Fruit fly (Drosophila melanogaster) whole organism, adult: Measurements from ENCODE around the gene E5.
A peak's percentile ranks its signal among the peaks of the same experiment; 100 is the strongest.

Experiments used
- CG11617 ChIP-seq: fragments of 200-800 bp; sonication (Bioruptor generic); optimal IDR thresholded peaks from 2 replicates; lab custom pipeline; 2017; ENCODE audit warnings: mild to moderate bottlenecking, missing biosample characterization, missing genetic modification reagents, missing genetic modification characterization
- CG12768 ChIP-seq: fragments of 200-800 bp; sonication (Bioruptor generic); optimal IDR thresholded peaks from 2 replicates; lab custom pipeline; 2017; ENCODE audit warnings: missing biosample characterization, missing genetic modification characterization, mild to moderate bottlenecking, moderate library complexity, missing genetic modification reagents
- CG14711 ChIP-seq: fragments of 200-800 bp; sonication (Bioruptor generic); optimal IDR thresholded peaks from 2 replicates; lab custom pipeline; 2018; ENCODE audit warnings: missing biosample characterization, mild to moderate bottlenecking, missing genetic modification characterization, moderate library complexity
- CG1620 ChIP-seq: fragments of 200-800 bp; sonication (Bioruptor generic); optimal IDR thresholded peaks from 2 replicates; lab custom pipeline; 2016; ENCODE audit warnings: missing biosample characterization, missing genetic modification characterization
- CG33017 ChIP-seq: fragments of 200-800 bp; sonication (Bioruptor generic); optimal IDR thresholded peaks from 2 replicates; lab custom pipeline; 2018; ENCODE audit warnings: missing biosample characterization, mild to moderate bottlenecking, missing genetic modification characterization, moderate library complexity
- CG5204 ChIP-seq: fragments of 200-800 bp; sonication (Bioruptor generic); optimal IDR thresholded peaks from 2 replicates; lab custom pipeline; 2016; ENCODE audit warnings: missing biosample characterization, missing genetic modification characterization
- CG7045 ChIP-seq: fragments of 200-800 bp; sonication (Bioruptor generic); optimal IDR thresholded peaks from 2 replicates; lab custom pipeline; 2017; ENCODE audit warnings: missing biosample characterization, mild to moderate bottlenecking, missing genetic modification characterization
- CG7101 ChIP-seq: fragments of 200-800 bp; sonication (Bioruptor generic); optimal IDR thresholded peaks from 2 replicates; lab custom pipeline; 2018; ENCODE audit warnings: missing biosample characterization, mild to moderate bottlenecking, missing genetic modification characterization, moderate library complexity
- Clk ChIP-seq: fragments of 200-800 bp; sonication (Bioruptor generic); optimal IDR thresholded peaks from 2 replicates; lab custom pipeline; 2017; ENCODE audit warnings: missing biosample characterization, missing genetic modification characterization
- Crg-1 ChIP-seq: fragments of 200-800 bp; sonication (Bioruptor generic); optimal IDR thresholded peaks from 2 replicates; lab custom pipeline; 2016; ENCODE audit warnings: missing biosample characterization, missing genetic modification characterization
- Hr96 ChIP-seq: fragments of 200-800 bp; sonication (Bioruptor generic); optimal IDR thresholded peaks from 2 replicates; lab custom pipeline; 2016; ENCODE audit warnings: missing biosample characterization, missing genetic modification characterization
- Mnt ChIP-seq: fragments of 200-800 bp; sonication (Bioruptor generic); optimal IDR thresholded peaks from 2 replicates; lab custom pipeline; 2016; ENCODE audit warnings: missing biosample characterization, mild to moderate bottlenecking, missing genetic modification characterization
- bab1 ChIP-seq: fragments of 200-800 bp; sonication (Bioruptor generic); optimal IDR thresholded peaks from 3 replicates; lab custom pipeline; 2019; ENCODE audit warnings: missing biosample characterization, mild to moderate bottlenecking, missing genetic modification characterization, moderate library complexity
- cic ChIP-seq: fragments of 200-800 bp; sonication (Bioruptor generic); optimal IDR thresholded peaks from 2 replicates; lab custom pipeline; 2017; ENCODE audit warnings: missing biosample characterization, mild to moderate bottlenecking, missing genetic modification characterization, moderate library complexity
- cnc ChIP-seq, 2 experiments: fragments of >200 bp; optimal IDR thresholded peaks; 2 replicates each; lab custom pipeline; 2017
- kay ChIP-seq: fragments of 200-800 bp; sonication (Bioruptor generic); peaks from one replicate; lab custom pipeline; 2016; ENCODE audit warnings: missing biosample characterization, missing genetic modification characterization, borderline replicate concordance
- ovo ChIP-seq: fragments of 200-800 bp; sonication (Bioruptor generic); optimal IDR thresholded peaks from 2 replicates; lab custom pipeline; 2016; ENCODE audit warnings: missing biosample characterization, missing genetic modification characterization
- pad ChIP-seq: fragments of 200-800 bp; sonication (Bioruptor generic); optimal IDR thresholded peaks from 3 replicates; lab custom pipeline; 2017; ENCODE audit warnings: missing biosample characterization, missing genetic modification characterization, mild to moderate bottlenecking, moderate library complexity, missing genetic modification reagents
- tj ChIP-seq: fragments of 200-800 bp; sonication (Bioruptor generic); optimal IDR thresholded peaks from 3 replicates; lab custom pipeline; 2017; ENCODE audit warnings: missing biosample characterization, mild to moderate bottlenecking, missing genetic modification characterization, moderate library complexity
- toe ChIP-seq: fragments of 200-800 bp; sonication (Bioruptor generic); optimal IDR thresholded peaks from 2 replicates; lab custom pipeline; 2016; ENCODE audit warnings: missing biosample characterization, missing genetic modification characterization

Gene E5

DNA sequence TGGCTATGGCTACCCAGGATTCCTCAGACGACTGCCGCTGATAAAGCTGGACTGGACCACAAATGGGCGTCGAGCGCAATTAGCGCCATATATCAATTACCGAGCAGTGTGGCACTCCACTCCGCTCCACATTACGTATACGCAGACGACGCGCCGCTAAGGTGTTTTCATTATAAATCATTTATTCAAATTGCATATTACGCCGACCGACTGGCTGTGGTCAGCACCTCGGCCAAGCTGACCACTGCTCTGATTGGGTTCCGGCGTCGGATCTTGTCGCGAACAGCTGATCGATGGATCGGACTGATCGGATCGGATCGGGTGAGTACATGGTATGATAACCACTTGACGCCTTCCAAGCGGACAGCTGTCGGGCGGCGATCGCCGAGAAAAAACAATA is 41.8 kb downstream of the E5 start:
- TF ChIP-seq kay (GFP tag; lab: Kevin White, UChicago) (no peak), pad (no peak), ovo (GFP tag; lab: Kevin White, UChicago) (no peak), cic (GFP tag; lab: Kevin White, UChicago) (no peak), bab1 (GFP tag; lab: Kevin White, UChicago) (no peak), Mnt (GFP tag; lab: Kevin White, UChicago) (no peak), cnc (optimal IDR thresholded peaks at IDR 0.05; lab: Kevin White, UChicago) (no peak), CG7045 (no peak), CG14711 (no peak), CG11617 (no peak), CG33017 (tag; lab: Kevin White, UChicago) (no peak)

DNA sequence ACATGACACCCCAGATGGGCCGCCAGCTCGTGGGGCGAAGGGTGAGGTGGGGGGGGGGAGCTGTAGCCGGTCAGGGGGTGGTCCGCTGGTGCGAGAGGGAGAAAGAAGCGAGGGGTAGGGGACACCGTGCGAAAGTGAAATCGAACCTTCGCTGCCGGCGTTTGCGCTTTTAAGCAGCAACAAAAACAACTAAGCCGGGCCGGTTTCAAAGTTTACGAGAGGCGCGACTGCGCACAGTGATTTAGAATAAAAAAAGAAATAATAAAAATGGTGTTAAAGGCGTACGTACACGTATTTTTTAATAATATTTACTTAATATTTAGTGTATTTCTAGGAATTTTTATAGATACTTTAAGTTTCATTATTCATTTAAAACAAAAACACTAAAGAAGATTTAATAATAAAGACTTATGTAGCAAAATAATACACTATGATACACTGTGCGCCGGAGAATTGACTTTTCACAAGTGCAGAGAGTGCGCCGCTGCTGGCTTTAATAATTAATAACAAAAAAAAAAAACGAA is 43.1 kb downstream of the E5 start:
- peak; percentile 34 for TF ChIP-seq CG12768 (GFP tag; lab: Kevin White, UChicago)
- TF ChIP-seq Mnt (GFP tag; lab: Kevin White, UChicago), result no peak
- TF ChIP-seq ovo (GFP tag; lab: Kevin White, UChicago), result no peak
- TF ChIP-seq pad, result no peak
- TF ChIP-seq CG7101 (tag; lab: Kevin White, UChicago), result peak; percentile 38
- TF ChIP-seq CG11617, result peak; percentile 48
- no peak for TF ChIP-seq Crg-1 (GFP tag; lab: Kevin White, UChicago)
- TF ChIP-seq toe (GFP tag; lab: Kevin White, UChicago), result no peak
- TF ChIP-seq kay (GFP tag; lab: Kevin White, UChicago), result no peak
- TF ChIP-seq cic (GFP tag; lab: Kevin White, UChicago), result no peak
- TF ChIP-seq bab1 (GFP tag; lab: Kevin White, UChicago), result peak; percentile 82
- no peak for TF ChIP-seq Hr96
- no peak for TF ChIP-seq cnc (optimal IDR thresholded peaks at IDR 0.05; lab: Kevin White, UChicago)
- peak; percentile 38 for TF ChIP-seq CG33017 (tag; lab: Kevin White, UChicago)
- TF ChIP-seq CG5204 (GFP tag; lab: Kevin White, UChicago), result no peak
- no peak for TF ChIP-seq Clk (GFP tag; lab: Kevin White, UChicago)
- TF ChIP-seq CG7045, result no peak
- TF ChIP-seq CG1620 (GFP tag; lab: Kevin White, UChicago), result no peak
- TF ChIP-seq CG14711, result no peak
- TF ChIP-seq tj (GFP tag; lab: Kevin White, UChicago), result peak; percentile 65

DNA sequence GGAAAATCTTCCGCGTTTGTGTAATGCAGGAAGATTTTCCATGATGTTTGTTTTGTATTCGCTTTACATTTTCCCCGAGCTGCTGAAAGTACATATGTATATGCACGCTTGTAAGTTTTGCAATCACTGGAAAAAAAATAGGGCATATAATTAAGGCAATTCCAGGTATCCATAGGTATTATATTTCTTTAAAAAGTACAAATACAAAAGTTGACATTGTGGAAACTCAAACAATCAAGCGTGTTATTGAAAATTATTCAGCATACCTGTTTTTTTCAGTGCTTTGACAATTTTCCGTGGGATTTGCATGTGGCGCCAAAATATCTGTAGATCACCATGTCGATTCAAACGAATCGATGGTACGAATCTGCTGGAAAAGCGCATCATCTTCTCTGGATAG is 43.7 kb downstream of the E5 start:
- TF ChIP-seq bab1 (GFP tag; lab: Kevin White, UChicago) (no peak), CG7101 (tag; lab: Kevin White, UChicago) (no peak), CG12768 (GFP tag; lab: Kevin White, UChicago) (no peak), Crg-1 (GFP tag; lab: Kevin White, UChicago) (no peak), CG7045 (no peak), CG33017 (tag; lab: Kevin White, UChicago) (no peak), CG5204 (GFP tag; lab: Kevin White, UChicago) (no peak), cnc (optimal IDR thresholded peaks at IDR 0.05; lab: Kevin White, UChicago) (no peak), CG14711 (no peak), CG1620 (GFP tag; lab: Kevin White, UChicago) (no peak)

DNA sequence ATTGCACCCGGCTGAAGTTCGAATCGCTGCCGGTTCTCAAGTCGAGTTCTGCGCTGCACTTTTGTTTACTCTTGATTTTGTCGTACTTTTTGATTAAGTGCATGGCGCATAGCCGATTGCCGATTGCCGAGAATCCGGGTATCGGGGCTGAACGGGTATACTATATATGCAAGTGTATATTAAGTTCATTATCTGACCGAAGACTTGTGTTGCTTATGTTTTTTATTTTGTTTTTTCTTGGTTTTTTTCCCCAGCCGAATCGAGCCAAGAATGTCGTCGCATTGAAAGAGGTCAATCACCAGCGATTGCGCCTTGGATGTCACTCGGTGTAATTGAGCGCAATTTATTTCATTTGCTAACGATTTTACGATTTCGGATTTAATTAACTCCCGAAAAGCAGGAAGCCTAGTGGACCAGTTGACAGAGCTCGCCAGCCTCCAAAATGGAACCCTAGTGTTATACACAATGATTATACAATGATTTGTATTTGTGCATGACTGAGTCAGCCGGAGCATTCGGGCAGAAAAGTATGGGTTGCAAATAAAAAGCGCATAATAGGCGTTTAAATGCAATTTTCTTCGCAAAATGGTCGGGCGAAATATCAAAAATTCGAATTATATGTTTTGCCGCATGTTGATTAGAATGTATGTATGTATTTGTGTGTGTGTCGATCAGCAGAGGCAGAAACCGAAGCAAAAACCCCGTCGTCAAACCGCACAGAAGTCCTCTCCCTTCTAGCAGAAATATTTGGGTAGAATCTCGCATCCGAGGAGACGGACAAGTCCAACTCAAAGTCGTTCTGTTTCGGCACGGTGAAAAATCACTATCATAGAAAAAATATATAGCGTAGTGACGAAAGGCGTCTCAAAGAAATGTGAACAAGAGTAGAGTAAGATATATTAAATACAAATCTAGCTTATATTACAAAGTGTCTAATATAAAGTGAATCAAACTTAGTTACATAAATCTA is 46.5 kb downstream of the E5 start, which contains the start of gene Mst87F:
Mst87F (minus strand) TSS at position 56 of the 970 bp plus-strand sequence.
- TF ChIP-seq Hr96 (no peak), CG1620 (GFP tag; lab: Kevin White, UChicago) (no peak), kay (GFP tag; lab: Kevin White, UChicago) (peak; percentile 57), ovo (GFP tag; lab: Kevin White, UChicago) (no peak), tj (GFP tag; lab: Kevin White, UChicago) (peak; percentile 64), CG11617 (no peak), bab1 (GFP tag; lab: Kevin White, UChicago) (no peak), Mnt (GFP tag; lab: Kevin White, UChicago) (no peak), toe (GFP tag; lab: Kevin White, UChicago) (no peak), CG5204 (GFP tag; lab: Kevin White, UChicago) (peak; percentile 11), CG33017 (tag; lab: Kevin White, UChicago) (no peak), CG7045 (no peak), CG14711 (no peak)

DNA sequence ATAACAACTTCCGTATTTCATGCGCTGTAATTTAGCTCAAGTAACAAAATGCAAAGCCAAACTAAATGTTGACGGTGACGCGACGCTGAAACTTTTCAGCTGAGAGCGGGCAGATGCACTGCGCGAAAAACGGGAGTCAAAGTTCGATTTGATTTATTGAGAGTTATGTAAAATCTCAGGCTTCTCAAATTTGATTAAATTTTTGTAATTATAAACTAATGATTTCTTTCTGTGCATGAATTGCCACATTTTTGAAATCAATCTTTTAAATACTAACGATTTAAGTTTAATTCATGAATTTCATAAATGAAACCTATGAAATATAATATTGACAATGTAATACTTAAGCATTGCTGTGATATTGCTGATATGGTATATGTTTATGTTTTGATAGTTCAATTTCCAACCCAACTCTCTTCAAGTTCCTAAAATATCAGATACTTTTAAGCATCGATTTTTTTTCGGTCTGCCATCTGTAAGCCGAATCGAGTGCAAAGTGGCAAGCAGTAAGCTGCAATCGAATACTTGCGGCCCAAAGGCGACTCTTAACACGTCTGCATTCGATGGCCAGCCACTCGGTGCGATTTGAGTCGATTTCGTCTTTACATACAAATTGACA is 52.0 kb downstream of the E5 start:
- TF ChIP-seq cic (GFP tag; lab: Kevin White, UChicago) (no peak), tj (GFP tag; lab: Kevin White, UChicago) (peak; percentile 60)

DNA sequence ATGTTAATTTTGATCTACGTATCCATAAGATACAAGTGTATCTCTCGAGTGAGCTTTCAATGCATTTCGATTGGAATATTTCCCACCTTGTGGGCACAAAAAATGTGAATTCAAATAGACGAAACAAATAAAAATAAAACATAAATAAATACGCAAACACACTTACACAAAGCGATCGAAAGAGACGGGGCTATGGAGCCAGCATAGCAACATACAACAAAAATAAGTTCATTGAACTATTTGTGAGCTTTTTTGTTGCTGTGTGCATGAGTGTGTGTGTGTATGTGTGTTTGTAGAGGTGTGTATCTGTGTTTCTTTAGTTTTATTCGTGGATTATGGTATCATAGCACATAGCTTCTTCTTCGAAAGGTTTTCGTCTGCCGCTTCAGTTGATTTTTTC is 54.2 kb downstream of the E5 start:
- TF ChIP-seq Hr96 (no peak), tj (GFP tag; lab: Kevin White, UChicago) (no peak), Crg-1 (GFP tag; lab: Kevin White, UChicago) (no peak), toe (GFP tag; lab: Kevin White, UChicago) (no peak), kay (GFP tag; lab: Kevin White, UChicago) (no peak)
